Worm (Caenorhabditis elegans): ENCODE measurements around the gene C39E6.2.

C39E6.2 gene

ce11 chrX:4754725-4755124, at the start of gene C39E6.2:
C39E6.2 (minus strand) TSS chrX:4755118.
- TF ChIP-seq snpc-4 (tag; optimal IDR thresholded peaks at IDR 0.05) = no peak
- no peak for TF ChIP-seq zip-8 (tag; optimal IDR thresholded peaks at IDR 0.05)
- TF ChIP-seq hlh-1 (tag; optimal IDR thresholded peaks at IDR 0.05) = no peak
- TF ChIP-seq ceh-43 (GFP tag; optimal IDR thresholded peaks at IDR 0.05) = no peak
- no peak for TF ChIP-seq nhr-2 (tag; optimal IDR thresholded peaks at IDR 0.05)
- no peak for TF ChIP-seq lin-13 (tag; optimal IDR thresholded peaks at IDR 0.05)
- no peak for TF ChIP-seq ces-1 (GFP tag; optimal IDR thresholded peaks at IDR 0.05)
- no peak for TF ChIP-seq elt-3 (tag; optimal IDR thresholded peaks at IDR 0.05)
- TF ChIP-seq lin-32 (GFP tag; optimal IDR thresholded peaks at IDR 0.05) = no peak
- TF ChIP-seq mab-5 (tag; optimal IDR thresholded peaks at IDR 0.05) = no peak
- TF ChIP-seq ham-2 (GFP tag; optimal IDR thresholded peaks at IDR 0.05) = no peak

DNA sequence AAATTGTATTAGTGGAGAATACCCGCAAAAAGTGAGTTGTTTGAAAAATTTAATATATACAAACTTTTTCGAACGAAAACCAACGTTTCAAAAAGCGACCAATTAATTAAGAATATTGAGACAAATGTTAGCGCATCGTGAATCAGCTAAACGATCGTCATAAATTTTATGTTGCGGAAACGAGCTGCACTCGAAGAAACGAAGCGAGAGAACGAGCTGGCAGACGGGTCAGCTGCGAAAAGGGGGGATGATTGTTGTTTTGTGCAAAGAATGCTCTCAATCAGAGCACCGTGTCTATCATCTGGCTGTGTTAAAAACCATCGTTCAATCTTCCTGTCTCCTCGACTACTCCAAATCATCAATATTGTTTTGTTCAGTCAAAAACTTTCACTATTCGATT, 49.0 kb upstream of the C39E6.2 start:
- TF ChIP-seq unc-62 (GFP tag; optimal IDR thresholded peaks at IDR 0.05) = peak; percentile 40
- TF ChIP-seq hlh-1 (tag; optimal IDR thresholded peaks at IDR 0.05) = peak; percentile 68
- TF ChIP-seq unc-39 (tag; optimal IDR thresholded peaks at IDR 0.05) = no peak

DNA sequence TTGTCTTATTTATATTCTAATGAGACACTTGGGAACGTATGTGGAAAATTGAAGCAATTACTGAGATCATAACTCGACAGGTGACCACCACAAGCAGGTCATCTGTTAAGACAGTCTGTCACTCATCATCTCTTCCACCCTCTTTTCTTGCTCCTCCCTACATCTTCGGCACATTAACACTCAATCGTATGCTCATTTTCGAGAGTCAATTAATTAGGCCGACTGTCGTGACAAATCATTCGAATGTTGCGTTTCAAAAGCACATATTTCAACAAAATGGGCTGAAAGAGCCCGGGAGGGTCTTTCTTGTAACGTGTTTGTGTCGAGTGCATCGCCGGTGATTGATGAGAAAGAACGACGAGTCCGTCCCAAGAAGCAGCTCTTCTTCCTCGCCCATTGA, 47.3 kb upstream of the C39E6.2 start:
- TF ChIP-seq nhr-76 (tag; optimal IDR thresholded peaks at IDR 0.05) = no peak
- peak; percentile 88 for TF ChIP-seq unc-62 (GFP tag; optimal IDR thresholded peaks at IDR 0.05)
- peak; percentile 83 for TF ChIP-seq hlh-1 (tag; optimal IDR thresholded peaks at IDR 0.05)
- TF ChIP-seq nhr-2 (tag; optimal IDR thresholded peaks at IDR 0.05) = peak; percentile 49

DNA sequence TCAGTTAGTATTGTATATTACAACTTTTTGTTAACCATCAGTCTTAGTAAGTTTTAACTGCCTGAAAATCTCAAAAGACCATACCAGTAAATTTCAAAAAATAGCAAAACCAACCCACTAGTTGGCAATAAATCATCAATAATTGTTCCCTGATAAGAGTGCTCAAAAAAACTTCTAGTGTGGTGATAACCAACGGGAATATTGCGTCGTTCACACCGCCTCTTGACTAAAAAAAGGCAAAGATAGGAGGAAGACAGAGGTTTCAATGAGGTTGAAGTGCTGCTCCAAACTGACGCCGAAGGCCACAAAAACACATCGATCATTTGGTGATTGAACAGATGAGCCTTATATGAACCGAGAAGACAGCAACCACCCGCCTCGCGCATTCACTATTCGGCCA, 46.0 kb upstream of the C39E6.2 start:
- no peak for TF ChIP-seq unc-39 (tag; optimal IDR thresholded peaks at IDR 0.05)
- no peak for TF ChIP-seq flh-1 (GFP tag; optimal IDR thresholded peaks at IDR 0.05)
- no peak for TF ChIP-seq ces-1 (GFP tag; optimal IDR thresholded peaks at IDR 0.05)
- no peak for TF ChIP-seq nhr-12 (tag; optimal IDR thresholded peaks at IDR 0.05)
- no peak for TF ChIP-seq nhr-28 (tag; optimal IDR thresholded peaks at IDR 0.05)
- TF ChIP-seq mls-2 (tag; optimal IDR thresholded peaks at IDR 0.05) = no peak
- no peak for TF ChIP-seq elt-1 (tag; optimal IDR thresholded peaks at IDR 0.05; ENCODE audit: borderline replicate concordance, insufficient read depth)
- TF ChIP-seq lin-32 (GFP tag; optimal IDR thresholded peaks at IDR 0.05) = no peak
- no peak for TF ChIP-seq sem-2 (GFP tag; optimal IDR thresholded peaks at IDR 0.05)
- no peak for TF ChIP-seq sptf-1 (tag; optimal IDR thresholded peaks at IDR 0.05)
- no peak for TF ChIP-seq elt-3 (tag; optimal IDR thresholded peaks at IDR 0.05)
- no peak for TF ChIP-seq tbx-8 (GFP tag; optimal IDR thresholded peaks at IDR 0.05)
- no peak for TF ChIP-seq lin-13 (tag; optimal IDR thresholded peaks at IDR 0.05)
- no peak for TF ChIP-seq mab-5 (tag; optimal IDR thresholded peaks at IDR 0.05)
- TF ChIP-seq snpc-4 (tag; optimal IDR thresholded peaks at IDR 0.05) = no peak
- no peak for TF ChIP-seq cnd-1 (tag; optimal IDR thresholded peaks at IDR 0.05)

DNA sequence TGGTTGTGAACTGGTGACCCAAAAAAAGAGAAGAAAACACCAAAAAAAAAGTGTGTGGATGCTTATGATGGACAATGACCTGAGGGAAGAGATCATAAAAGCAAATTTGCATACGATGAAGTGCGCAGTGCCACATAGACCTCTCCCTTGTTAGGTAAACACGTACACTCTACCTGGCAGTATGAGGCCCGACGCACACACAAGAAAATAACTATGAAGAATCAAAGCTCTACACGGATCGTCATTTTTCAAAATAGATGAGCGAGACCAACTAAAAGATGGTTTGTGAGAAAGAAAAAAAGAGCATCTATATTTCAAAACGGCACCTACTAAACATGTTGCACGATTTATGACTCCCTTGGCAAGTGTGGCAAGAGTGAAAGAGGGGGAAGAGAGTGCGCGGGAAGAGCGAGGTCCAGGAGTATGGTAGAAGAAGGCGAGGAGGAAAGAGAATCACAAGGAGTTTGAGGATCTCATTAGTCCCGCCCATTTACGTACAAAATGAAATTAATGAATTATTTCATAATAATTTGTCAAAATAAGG, 45.2 kb upstream of the C39E6.2 start, which contains the start of gene mig-13:
Gene mig-13, minus strand, starts transcription at position 51 of the 544 bp plus-strand sequence.
- TF ChIP-seq lin-32 (GFP tag; optimal IDR thresholded peaks at IDR 0.05) (no peak), pha-4 (tag; optimal IDR thresholded peaks at IDR 0.05) (peak; percentile 8)

DNA sequence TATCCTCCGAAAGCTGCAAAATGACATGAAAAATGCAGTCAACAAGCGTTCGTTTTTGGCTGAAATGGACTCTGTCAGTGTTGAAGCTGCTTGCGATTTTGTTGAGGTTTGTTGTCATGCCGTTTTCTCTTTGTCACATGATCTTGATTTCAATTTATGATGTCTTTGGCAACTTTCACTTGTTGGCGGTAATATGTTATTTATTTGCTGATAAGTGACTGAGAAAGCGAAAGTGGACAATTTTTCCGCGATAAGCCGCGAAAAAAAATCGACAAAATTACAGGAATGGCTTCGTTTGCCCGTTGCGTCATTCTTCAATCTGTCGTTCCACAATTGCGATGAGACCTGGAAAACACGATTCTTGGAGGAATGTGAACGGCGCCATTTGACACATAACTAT, 40.4 kb upstream of the C39E6.2 start:
- no peak for TF ChIP-seq lin-13 (tag; optimal IDR thresholded peaks at IDR 0.05)
- no peak for TF ChIP-seq ces-1 (GFP tag; optimal IDR thresholded peaks at IDR 0.05)
- TF ChIP-seq sem-2 (GFP tag; optimal IDR thresholded peaks at IDR 0.05) = no peak
- TF ChIP-seq nhr-76 (tag; optimal IDR thresholded peaks at IDR 0.05) = no peak
- TF ChIP-seq ztf-11 (tag; optimal IDR thresholded peaks at IDR 0.05) = no peak
- no peak for TF ChIP-seq lin-32 (GFP tag; optimal IDR thresholded peaks at IDR 0.05)
- no peak for TF ChIP-seq ceh-83 (GFP tag; optimal IDR thresholded peaks at IDR 0.05)
- no peak for TF ChIP-seq unc-62 (GFP tag; optimal IDR thresholded peaks at IDR 0.05)
- TF ChIP-seq pha-4 (tag; optimal IDR thresholded peaks at IDR 0.05) = no peak
- no peak for TF ChIP-seq mls-2 (tag; optimal IDR thresholded peaks at IDR 0.05)
- TF ChIP-seq ceh-39 (tag; optimal IDR thresholded peaks at IDR 0.05) = no peak
- no peak for TF ChIP-seq tbx-8 (GFP tag; optimal IDR thresholded peaks at IDR 0.05)
- TF ChIP-seq unc-39 (tag; optimal IDR thresholded peaks at IDR 0.05) = no peak
- no peak for TF ChIP-seq nhr-12 (tag; optimal IDR thresholded peaks at IDR 0.05)
- TF ChIP-seq blmp-1 (tag; optimal IDR thresholded peaks at IDR 0.05) = no peak

Data from whole organism, mixed stage, embryonic.